Worm (Caenorhabditis elegans) whole organism, L1 larva: Measurements from ENCODE around the gene rpn-6.1.

ENCODE experiments used
- alr-1 ChIP-seq: fragments of 200-800 bp; sonication (Bioruptor generic); optimal IDR thresholded peaks from 2 replicates; lab custom pipeline; 2018; ENCODE audit warnings: borderline replicate concordance, mild to moderate bottlenecking, missing genetic modification characterization, missing compliant biosample characterization
- fkh-10 ChIP-seq: sonication (generic microtip); optimal IDR thresholded peaks from 2 replicates; lab custom pipeline; 2017; ENCODE audit warnings: missing biosample characterization, missing genetic modification reagents, missing genetic modification characterization
- fkh-4 ChIP-seq: sonication (generic microtip); optimal IDR thresholded peaks from 2 replicates; lab custom pipeline; 2016; ENCODE audit warnings: missing compliant biosample characterization, missing genetic modification characterization, borderline replicate concordance
- lsy-2 ChIP-seq, 2 experiments: fragments of 150-350 bp; optimal IDR thresholded peaks; 2 replicates each; lab custom pipeline; 2014; ENCODE audit warnings: missing biosample characterization in 2 of 2, missing genetic modification characterization in 2 of 2
- skn-1 ChIP-seq: fragments of 150-350 bp; optimal IDR thresholded peaks from 2 replicates; lab custom pipeline; 2014; ENCODE audit warnings: missing biosample characterization, missing genetic modification characterization
- unc-86 ChIP-seq: sonication (generic microtip); optimal IDR thresholded peaks from 2 replicates; lab custom pipeline; 2016; ENCODE audit warnings: missing genetic modification characterization, missing compliant biosample characterization
- zag-1 ChIP-seq: fragments of 150-350 bp; optimal IDR thresholded peaks from 2 replicates; lab custom pipeline; 2014; ENCODE audit warnings: missing biosample characterization, missing genetic modification characterization

ce11 chrIII:6971662-6972284 lies 10.0 kb upstream of the rpn-6.1 start, which contains the start of the genes eef-1A.1 and rfc-4:
- TF ChIP-seq unc-86 (tag; lab: Kevin White, UChicago) (peak; percentile 93), lsy-2 (tag; optimal IDR thresholded peaks at IDR 0.05; lab: Kevin White, UChicago) (peak; percentile 99 to 100), skn-1 (peak; percentile 98), fkh-4 (peak; percentile 27), fkh-10 (GFP tag; lab: Kevin White, UChicago) (peak; percentile 92), zag-1 (tag; lab: Kevin White, UChicago) (peak; percentile 81), alr-1 (no peak)
